Worm (Caenorhabditis elegans) whole organism, L1 larva: Measurements from ENCODE around the gene F36H12.3.
"Not testable (repeated sequence)": the region's sequence is repeated elsewhere in the genome, so short reads cannot be mapped to it uniquely, and the experiment has no call there.

Experiments used
- C34B4.2 ChIP-seq: sonication (generic microtip); optimal IDR thresholded peaks from 2 replicates; lab custom pipeline; 2017; ENCODE audit warnings: mild to moderate bottlenecking, missing genetic modification characterization, missing compliant biosample characterization
- Y116A8C.19 ChIP-seq: sonication (generic microtip); optimal IDR thresholded peaks from 2 replicates; lab custom pipeline; 2016; ENCODE audit warnings: missing compliant biosample characterization, missing genetic modification characterization, borderline replicate concordance
- aha-1 ChIP-seq: fragments of 150-350 bp; optimal IDR thresholded peaks from 2 replicates; lab custom pipeline; 2014; ENCODE audit warnings: missing biosample characterization, missing genetic modification characterization
- blmp-1 ChIP-seq: fragments of 150-350 bp; optimal IDR thresholded peaks from 2 replicates; lab custom pipeline; 2014; ENCODE audit warnings: missing biosample characterization, missing genetic modification characterization
- ceh-8 ChIP-seq: fragments of 200-800 bp; sonication (Bioruptor generic); optimal IDR thresholded peaks from 2 replicates; lab custom pipeline; 2018; ENCODE audit warnings: mild to moderate bottlenecking, missing genetic modification characterization, moderate library complexity, missing compliant biosample characterization
- ceh-88 ChIP-seq: fragments of 200-800 bp; sonication (Bioruptor generic); IDR thresholded peaks from 2 replicates; pipeline ENCODE4 v1.3.6; 2022; ENCODE audit warnings: missing genetic modification characterization, missing compliant biosample characterization
- dpl-1 ChIP-seq, 3 experiments: fragments of 150-350 bp in 2 of 3; sonication (generic microtip) in 1 of 3; optimal IDR thresholded peaks; 2 replicates each; lab custom pipeline; 2014 to 2017; ENCODE audit warnings: missing biosample characterization in 3 of 3, missing genetic modification characterization in 3 of 3, missing genetic modification reagents in 3 of 3
- egl-13 ChIP-seq: sonication (generic microtip); optimal IDR thresholded peaks from 2 replicates; lab custom pipeline; 2016; ENCODE audit warnings: missing genotype, missing genetic modification reagents, missing genetic modification characterization, missing compliant biosample characterization
- egl-27 ChIP-seq, 2 experiments: fragments of 150-350 bp in 1 of 2; sonication (generic microtip); optimal IDR thresholded peaks; 3 replicates each; lab custom pipeline; 2017 to 2018; ENCODE audit warnings: missing biosample characterization in 2 of 2, missing genetic modification characterization in 2 of 2, missing genetic modification reagents in 2 of 2
- elt-2 ChIP-seq: sonication (generic microtip); optimal IDR thresholded peaks from 2 replicates; lab custom pipeline; 2016; ENCODE audit warnings: missing genetic modification characterization, mild to moderate bottlenecking, inconsistent platforms, missing compliant biosample characterization, missing genetic modification reagents
- elt-3 ChIP-seq, 6 experiments: fragments of 150-350 bp in 1 of 6; sonication (generic microtip); optimal IDR thresholded peaks; 2 replicates each; lab custom pipeline; 2017 to 2018; ENCODE audit warnings: missing biosample characterization in 6 of 6, missing genetic modification characterization in 6 of 6, inconsistent platforms in 1 of 6
- fkh-10 ChIP-seq: sonication (generic microtip); optimal IDR thresholded peaks from 2 replicates; lab custom pipeline; 2017; ENCODE audit warnings: missing biosample characterization, missing genetic modification reagents, missing genetic modification characterization
- fkh-8 ChIP-seq: sonication (generic microtip); optimal IDR thresholded peaks from 2 replicates; lab custom pipeline; 2016; ENCODE audit warnings: mild to moderate bottlenecking, missing genetic modification characterization, missing compliant biosample characterization
- fos-1 ChIP-seq: fragments of 150-350 bp; optimal IDR thresholded peaks from 2 replicates; lab custom pipeline; 2014; ENCODE audit warnings: missing biosample characterization, missing genetic modification characterization
- grh-1 ChIP-seq: fragments of 200-800 bp; sonication (Bioruptor generic); IDR thresholded peaks from 2 replicates; pipeline ENCODE4 v1.3.6; 2022; ENCODE audit warnings: missing genetic modification reagents, missing genetic modification characterization, missing compliant biosample characterization
- hpl-2 ChIP-seq: fragments of 150-350 bp; optimal IDR thresholded peaks from 2 replicates; lab custom pipeline; 2014; ENCODE audit warnings: missing biosample characterization, missing genetic modification reagents, missing genetic modification characterization
- irx-1 ChIP-seq: sonication (generic microtip); optimal IDR thresholded peaks from 2 replicates; lab custom pipeline; 2016; ENCODE audit warnings: missing genetic modification characterization, missing compliant biosample characterization
- isw-1 ChIP-seq: fragments of 200-800 bp; sonication (Bioruptor generic); IDR thresholded peaks from 2 replicates; pipeline ENCODE4 v1.3.6; 2022; ENCODE audit warnings: missing genetic modification characterization, missing compliant biosample characterization
- lin-14 ChIP-seq: fragments of 200-800 bp; sonication (Bioruptor generic); optimal IDR thresholded peaks from 2 replicates; lab custom pipeline; 2018; ENCODE audit warnings: mild to moderate bottlenecking, missing genetic modification characterization, moderate library complexity, missing compliant biosample characterization
- lin-15B ChIP-seq: fragments of 150-350 bp; sonication (generic microtip); optimal IDR thresholded peaks from 3 replicates; lab custom pipeline; 2014; ENCODE audit warnings: missing biosample characterization, missing genetic modification characterization
- lin-35 ChIP-seq, 2 experiments: fragments of 150-350 bp; optimal IDR thresholded peaks; 2 replicates each; lab custom pipeline; 2014; ENCODE audit warnings: missing biosample characterization in 2 of 2, missing genetic modification characterization in 2 of 2, missing genetic modification reagents in 2 of 2
- mab-9 ChIP-seq: fragments of 200-800 bp; sonication (Bioruptor generic); IDR thresholded peaks from 2 replicates; pipeline ENCODE4 v1.3.6; 2022; ENCODE audit warnings: missing genetic modification reagents, missing genetic modification characterization, missing compliant biosample characterization
- mep-1 ChIP-seq: fragments of 150-350 bp; optimal IDR thresholded peaks from 2 replicates; lab custom pipeline; 2014; ENCODE audit warnings: missing biosample characterization, missing genetic modification characterization
- nhr-11 ChIP-seq: fragments of 150-350 bp; optimal IDR thresholded peaks from 2 replicates; lab custom pipeline; 2014; ENCODE audit warnings: missing biosample characterization, missing genetic modification characterization
- nhr-19 ChIP-seq: fragments of 200-800 bp; sonication (Bioruptor generic); conservative IDR thresholded peaks from 2 replicates; pipeline ENCODE4 v1.3.6; 2022; ENCODE audit warnings: missing genetic modification characterization, missing compliant biosample characterization
- nhr-237 ChIP-seq: fragments of 150-350 bp; optimal IDR thresholded peaks from 2 replicates; lab custom pipeline; 2014; ENCODE audit warnings: missing biosample characterization, missing genetic modification characterization
- nhr-28 ChIP-seq: fragments of 150-350 bp; optimal IDR thresholded peaks from 2 replicates; lab custom pipeline; 2014; ENCODE audit warnings: missing biosample characterization, missing genetic modification characterization
- pax-3 ChIP-seq: fragments of 200-800 bp; sonication (Bioruptor generic); optimal IDR thresholded peaks from 2 replicates; lab custom pipeline; 2018; ENCODE audit warnings: mild to moderate bottlenecking, missing genetic modification characterization, moderate library complexity, missing compliant biosample characterization
- rnt-1 ChIP-seq: sonication (generic microtip); optimal IDR thresholded peaks from 2 replicates; lab custom pipeline; 2016; ENCODE audit warnings: mild to moderate bottlenecking, missing genetic modification characterization, moderate library complexity, missing compliant biosample characterization
- skn-1 ChIP-seq: fragments of 150-350 bp; optimal IDR thresholded peaks from 2 replicates; lab custom pipeline; 2014; ENCODE audit warnings: missing biosample characterization, missing genetic modification characterization
- snu-23 ChIP-seq: sonication (generic microtip); optimal IDR thresholded peaks from 2 replicates; lab custom pipeline; 2016; ENCODE audit warnings: missing genetic modification characterization, missing compliant biosample characterization
- sox-4 ChIP-seq: sonication (generic microtip); optimal IDR thresholded peaks from 2 replicates; lab custom pipeline; 2016; ENCODE audit warnings: missing genetic modification characterization, missing compliant biosample characterization
- sup-37 ChIP-seq: fragments of 200-800 bp; sonication (Bioruptor generic); optimal IDR thresholded peaks from 2 replicates; lab custom pipeline; 2018; ENCODE audit warnings: mild to moderate bottlenecking, missing genetic modification characterization, missing compliant biosample characterization
- tbx-2 ChIP-seq: sonication (generic microtip); optimal IDR thresholded peaks from 2 replicates; lab custom pipeline; 2016; ENCODE audit warnings: missing genetic modification characterization, missing compliant biosample characterization
- unc-62 ChIP-seq: fragments of 150-350 bp; optimal IDR thresholded peaks from 2 replicates; lab custom pipeline; 2014; ENCODE audit warnings: missing biosample characterization, missing genetic modification reagents, missing genetic modification characterization
- unc-86 ChIP-seq: sonication (generic microtip); optimal IDR thresholded peaks from 2 replicates; lab custom pipeline; 2016; ENCODE audit warnings: missing genetic modification characterization, missing compliant biosample characterization
- vab-15 ChIP-seq: sonication (generic microtip); optimal IDR thresholded peaks from 2 replicates; lab custom pipeline; 2017; ENCODE audit warnings: missing genotype, mild to moderate bottlenecking, missing genetic modification characterization, missing compliant biosample characterization
- xbp-1 ChIP-seq: sonication (generic microtip); optimal IDR thresholded peaks from 2 replicates; lab custom pipeline; 2016; ENCODE audit warnings: missing genetic modification characterization, missing compliant biosample characterization
- zip-4 ChIP-seq: fragments of 200-800 bp; sonication (Bioruptor generic); optimal IDR thresholded peaks from 2 replicates; lab custom pipeline; 2018; ENCODE audit warnings: mild to moderate bottlenecking, missing genetic modification characterization, moderate library complexity, missing compliant biosample characterization

The F36H12.3 gene

DNA sequence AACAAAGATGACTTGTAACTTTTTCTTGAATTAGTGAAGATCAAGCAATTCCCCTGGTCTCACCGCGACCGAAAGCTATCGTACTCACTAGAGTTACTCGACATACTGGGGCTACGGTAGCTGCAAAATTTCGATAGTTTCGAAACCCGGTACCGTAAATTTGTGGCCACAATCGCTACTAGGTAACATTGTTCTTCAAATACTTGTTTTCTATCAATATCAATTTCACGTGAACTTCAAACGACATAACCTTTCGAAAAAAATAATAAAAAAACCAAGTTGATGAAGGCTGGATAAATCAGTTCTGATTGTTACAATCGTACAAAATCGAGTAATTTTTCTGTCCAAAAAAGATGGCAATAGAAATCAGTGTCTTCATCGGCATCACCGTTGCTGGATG is at the start of gene F36H12.3:
Gene F36H12.3 (plus strand): TSS at position 301 of the 400 bp plus-strand sequence.
- TF ChIP-seq nhr-28 (tag; lab: Kevin White, UChicago) (no peak), nhr-11 (tag; lab: Kevin White, UChicago) (no peak), nhr-19 (GFP tag; lab: Robert Waterston, UW) (no peak), fkh-8 (no peak), lin-15B (tag; lab: Kevin White, UChicago) (no peak), vab-15 (tag; lab: Kevin White, UChicago) (no peak), xbp-1 (no peak), lin-14 (no peak), ceh-8 (no peak), irx-1 (tag; lab: Kevin White, UChicago) (no peak), ceh-88 (no peak), pax-3 (tag; lab: Kevin White, UChicago) (no peak), mep-1 (no peak), dpl-1 (GFP tag; optimal IDR thresholded peaks at IDR 0.05; lab: Kevin White, UChicago) (no peak), aha-1 (tag; lab: Kevin White, UChicago) (no peak), fos-1 (tag; lab: Kevin White, UChicago) (no peak), unc-86 (tag; lab: Kevin White, UChicago) (no peak)

DNA sequence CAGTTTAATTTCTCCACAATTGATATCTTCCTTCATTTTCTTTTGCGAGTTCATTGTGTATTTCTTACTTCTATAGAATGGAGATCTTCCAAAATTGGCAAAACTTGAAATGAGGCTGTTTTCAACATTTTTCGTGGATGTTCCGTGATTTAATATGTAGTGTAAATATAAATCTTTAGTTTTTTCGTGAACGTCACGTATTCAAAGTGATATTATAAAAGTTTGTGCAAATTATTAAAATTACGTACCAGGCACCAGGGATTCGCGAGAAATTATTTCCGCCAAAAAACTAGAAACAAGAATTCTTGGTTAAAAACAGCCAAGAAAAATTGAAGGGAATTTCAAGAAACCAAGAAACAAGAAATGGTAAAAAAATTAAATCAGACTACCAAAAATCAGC is 48.4 kb upstream of the F36H12.3 start, which contains the start of gene Y59E9AL.8:
Gene Y59E9AL.8 (minus strand): TSS at position 101 of the 400 bp plus-strand sequence.
- TF ChIP-seq Y116A8C.19 (no peak), egl-13 (tag; lab: Kevin White, UChicago) (no peak), zip-4 (GFP tag; lab: Kevin White, UChicago) (no peak), grh-1 (no peak), elt-2 (tag; lab: Kevin White, UChicago) (no peak), elt-3 (tag; optimal IDR thresholded peaks at IDR 0.05; lab: Kevin White, UChicago) (no peak), egl-27 (tag; optimal IDR thresholded peaks at IDR 0.05; lab: Kevin White, UChicago) (no peak), isw-1 (GFP tag; lab: Robert Waterston, UW) (no peak), snu-23 (no peak), sup-37 (no peak), mab-9 (no peak), C34B4.2 (tag; lab: Kevin White, UChicago) (no peak), rnt-1 (tag; lab: Kevin White, UChicago) (no peak), lin-35 (GFP tag; optimal IDR thresholded peaks at IDR 0.05; lab: Kevin White, UChicago) (no peak), hpl-2 (GFP tag; lab: Kevin White, UChicago) (no peak), pax-3 (tag; lab: Kevin White, UChicago) (no peak), unc-62 (no peak), skn-1 (tag; lab: Kevin White, UChicago) (no peak), blmp-1 (no peak), sox-4 (tag; lab: Kevin White, UChicago) (no peak)

DNA sequence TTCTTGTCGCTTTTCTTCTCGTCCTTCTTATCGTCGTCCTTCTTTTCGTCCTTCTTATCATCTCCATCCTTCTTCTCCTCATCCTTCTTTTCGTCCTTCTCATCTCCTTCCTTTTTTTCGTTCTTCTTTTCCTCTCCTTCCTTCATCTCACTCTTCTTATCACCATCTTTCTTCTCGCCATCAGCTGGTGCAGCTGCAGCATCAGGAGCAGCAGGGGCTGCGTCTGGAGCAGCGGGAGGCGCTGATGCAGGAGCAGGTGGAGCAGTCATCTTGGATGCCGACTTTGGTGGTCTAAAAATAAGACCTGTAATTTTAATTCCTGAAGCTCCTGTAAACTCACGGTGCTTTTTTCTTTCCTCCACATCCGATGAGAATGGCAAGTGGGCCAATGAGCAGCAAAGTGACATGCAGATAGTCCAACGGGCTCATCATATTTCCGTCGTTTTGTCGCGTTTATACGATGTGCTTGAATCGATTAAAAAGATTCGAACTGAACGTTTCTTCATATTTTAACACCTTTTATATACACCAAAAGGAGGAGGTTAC is 47.3 kb upstream of the F36H12.3 start, which contains the start of gene cylc-1:
Gene cylc-1 (minus strand): TSS at position 496 of the 546 bp plus-strand sequence.
- TF ChIP-seq fkh-10 (GFP tag; lab: Kevin White, UChicago); tbx-2 (tag; lab: Kevin White, UChicago); nhr-237: not testable (repeated sequence)
